Worm (Caenorhabditis elegans) whole organism, midembryonic: ENCODE results near the gene irg-5.

Experiments
- T22C8.4 ChIP-seq: fragments of 200-800 bp; sonication (Bioruptor generic); IDR thresholded peaks from 2 replicates; pipeline ENCODE4 v1.3.6; 2022; ENCODE audit warnings: missing genetic modification characterization, missing compliant biosample characterization
- cog-1 ChIP-seq: sonication (generic microtip); optimal IDR thresholded peaks from 2 replicates; lab custom pipeline; 2016; ENCODE audit warnings: missing genetic modification characterization, missing compliant biosample characterization
- flt-1 ChIP-seq: fragments of 200-800 bp; sonication (Bioruptor generic); IDR thresholded peaks from 2 replicates; pipeline ENCODE4 v1.3.6; 2022; ENCODE audit warnings: missing genetic modification characterization, missing compliant biosample characterization
- klf-2 ChIP-seq: fragments of 200-800 bp; sonication (Bioruptor generic); conservative IDR thresholded peaks from 2 replicates; pipeline ENCODE4 v1.3.6; 2022; ENCODE audit warnings: missing genetic modification reagents, missing genetic modification characterization, missing compliant biosample characterization
- med-1 ChIP-seq: sonication (generic microtip); optimal IDR thresholded peaks from 2 replicates; lab custom pipeline; 2017; ENCODE audit warnings: missing genetic modification characterization, mild to moderate bottlenecking, missing compliant biosample characterization, antibody characterized with exemption, missing genetic modification reagents; ENCODE audit not compliant: insufficient read depth
- ref-1 ChIP-seq: fragments of 200-800 bp; sonication (Bioruptor generic); conservative IDR thresholded peaks from 2 replicates; pipeline ENCODE4 v1.3.6; 2022; ENCODE audit warnings: missing genetic modification reagents, missing genetic modification characterization, missing compliant biosample characterization
- tab-1 ChIP-seq: fragments of 200-800 bp; sonication (Bioruptor generic); IDR thresholded peaks from 2 replicates; pipeline ENCODE4 v1.3.6; 2022; ENCODE audit warnings: missing genetic modification characterization, missing compliant biosample characterization
- ztf-23 ChIP-seq: fragments of 200-800 bp; sonication (Bioruptor generic); IDR thresholded peaks from 2 replicates; pipeline ENCODE4 v1.3.6; 2022; ENCODE audit warnings: missing genetic modification reagents, missing genetic modification characterization, missing compliant biosample characterization
- ztf-29 ChIP-seq: fragments of 200-800 bp; sonication (Bioruptor generic); IDR thresholded peaks from 2 replicates; pipeline ENCODE4 v1.3.6; 2022; ENCODE audit warnings: missing genetic modification reagents, missing genetic modification characterization, missing compliant biosample characterization

The irg-5 gene

DNA sequence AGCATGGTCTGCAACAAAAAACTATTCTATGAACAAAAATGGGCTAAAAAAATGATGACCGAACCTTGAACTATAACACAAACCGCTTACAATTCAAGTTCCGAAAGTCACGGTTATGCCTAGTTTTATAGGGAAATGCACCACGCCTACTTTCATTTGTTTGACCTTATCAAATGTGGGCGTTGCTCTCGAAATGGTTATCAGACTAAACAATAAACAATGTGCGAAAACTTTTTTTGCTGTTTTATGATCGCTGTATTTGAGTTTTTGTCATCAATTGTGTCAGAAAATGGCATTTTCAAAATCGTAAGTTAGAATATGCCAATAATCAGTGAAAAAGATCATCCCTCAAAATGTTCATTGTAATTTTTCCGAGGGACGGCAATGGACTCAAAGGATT lies 2.1 kb downstream of the irg-5 start, which contains the start of gene F35E12.6:
Gene F35E12.6, minus strand, starts transcription at position 101 of the 400 bp plus-strand sequence.
- no peak for TF ChIP-seq T22C8.4 (GFP tag; lab: Robert Waterston, UW)
- no peak for TF ChIP-seq cog-1 (tag; lab: Kevin White, UChicago)
- no peak for TF ChIP-seq ztf-23 (GFP tag; lab: Robert Waterston, UW)
- no peak for TF ChIP-seq ztf-29 (GFP tag; lab: Robert Waterston, UW)
- TF ChIP-seq med-1, result no peak
- TF ChIP-seq tab-1 (GFP tag; lab: Robert Waterston, UW), result no peak
- no peak for TF ChIP-seq ref-1
- TF ChIP-seq flt-1 (GFP tag; lab: Robert Waterston, UW), result no peak
- TF ChIP-seq klf-2 (GFP tag; lab: Robert Waterston, UW), result no peak

DNA sequence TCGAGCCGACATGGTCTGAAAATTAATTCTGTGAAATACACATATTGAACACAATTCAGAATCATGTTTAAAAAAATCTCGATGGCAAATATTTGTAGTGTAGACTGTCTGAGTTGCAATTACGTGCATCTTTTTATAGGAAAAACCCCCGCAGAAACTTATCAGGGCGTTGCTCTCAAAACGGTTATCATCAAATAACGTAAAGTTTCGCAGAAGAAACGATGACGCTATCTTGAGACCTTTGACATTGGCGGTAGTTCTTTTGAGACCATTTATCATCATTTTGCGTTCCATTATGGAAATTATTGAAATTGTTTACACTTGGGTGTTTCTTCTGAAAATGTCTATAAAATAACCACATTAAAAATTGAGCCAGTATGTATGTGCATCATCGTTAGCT lies 7.5 kb downstream of the irg-5 start, which contains the start of gene dct-17:
Gene dct-17, minus strand, starts transcription at position 23 of the 400 bp plus-strand sequence.
- TF ChIP-seq ztf-23 (GFP tag; lab: Robert Waterston, UW), result no peak
- no peak for TF ChIP-seq ztf-29 (GFP tag; lab: Robert Waterston, UW)
- no peak for TF ChIP-seq med-1
- TF ChIP-seq flt-1 (GFP tag; lab: Robert Waterston, UW), result no peak
- no peak for TF ChIP-seq T22C8.4 (GFP tag; lab: Robert Waterston, UW)
- TF ChIP-seq tab-1 (GFP tag; lab: Robert Waterston, UW), result no peak
- TF ChIP-seq ref-1, result no peak
- TF ChIP-seq cog-1 (tag; lab: Kevin White, UChicago), result no peak
- TF ChIP-seq klf-2 (GFP tag; lab: Robert Waterston, UW), result no peak

DNA sequence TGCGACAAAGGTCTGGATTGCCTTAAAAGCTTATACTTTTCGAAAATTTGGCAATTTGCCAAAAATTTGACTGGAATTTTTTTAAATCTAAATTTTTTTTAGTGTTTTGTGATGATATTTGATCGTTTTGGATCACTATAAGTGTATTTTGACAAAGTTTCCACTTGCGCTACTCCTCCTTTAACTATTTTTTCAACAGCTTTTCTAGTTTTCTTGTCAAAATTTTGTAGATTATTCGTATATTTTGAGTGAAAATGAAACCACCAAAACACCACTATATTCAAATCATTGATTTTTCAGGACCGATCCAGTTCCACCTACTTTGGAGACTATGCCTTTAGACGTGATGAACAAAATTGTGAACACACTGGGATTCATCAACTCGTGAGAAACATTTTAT lies 12.7 kb downstream of the irg-5 start, which contains the start of gene fbxa-181:
Gene fbxa-181, plus strand, starts transcription at position 301 of the 400 bp plus-strand sequence.
- no peak for TF ChIP-seq flt-1 (GFP tag; lab: Robert Waterston, UW)
- no peak for TF ChIP-seq ztf-23 (GFP tag; lab: Robert Waterston, UW)
- no peak for TF ChIP-seq ztf-29 (GFP tag; lab: Robert Waterston, UW)
- no peak for TF ChIP-seq T22C8.4 (GFP tag; lab: Robert Waterston, UW)
- no peak for TF ChIP-seq cog-1 (tag; lab: Kevin White, UChicago)
- no peak for TF ChIP-seq med-1
- TF ChIP-seq ref-1, result no peak
- no peak for TF ChIP-seq tab-1 (GFP tag; lab: Robert Waterston, UW)
- no peak for TF ChIP-seq klf-2 (GFP tag; lab: Robert Waterston, UW)

DNA sequence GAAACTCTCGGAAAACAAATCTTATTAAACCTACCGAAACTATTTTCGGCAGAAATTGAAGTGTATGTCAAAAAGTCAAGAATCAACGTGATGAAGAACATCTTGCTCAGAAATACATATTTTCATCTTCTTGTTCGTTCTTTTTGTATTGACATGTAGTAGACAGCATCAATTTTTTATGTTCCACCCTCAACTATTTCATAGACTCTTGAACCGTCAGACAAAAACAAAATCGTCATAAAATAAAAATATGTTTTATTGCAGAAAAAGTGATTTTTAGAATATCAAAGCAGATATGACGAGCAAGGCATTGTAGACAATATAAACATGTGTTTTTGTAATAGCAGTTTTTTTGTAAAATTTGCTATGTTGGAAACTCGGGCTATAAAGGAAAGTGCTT lies 13.5 kb downstream of the irg-5 start, which contains the start of gene F35E12.2:
Gene F35E12.2, minus strand, starts transcription at position 101 of the 400 bp plus-strand sequence.
- TF ChIP-seq ztf-23 (GFP tag; lab: Robert Waterston, UW) (no peak), tab-1 (GFP tag; lab: Robert Waterston, UW) (no peak), ztf-29 (GFP tag; lab: Robert Waterston, UW) (no peak), klf-2 (GFP tag; lab: Robert Waterston, UW) (no peak), ref-1 (no peak), med-1 (no peak), flt-1 (GFP tag; lab: Robert Waterston, UW) (no peak), T22C8.4 (GFP tag; lab: Robert Waterston, UW) (no peak), cog-1 (tag; lab: Kevin White, UChicago) (no peak)

DNA sequence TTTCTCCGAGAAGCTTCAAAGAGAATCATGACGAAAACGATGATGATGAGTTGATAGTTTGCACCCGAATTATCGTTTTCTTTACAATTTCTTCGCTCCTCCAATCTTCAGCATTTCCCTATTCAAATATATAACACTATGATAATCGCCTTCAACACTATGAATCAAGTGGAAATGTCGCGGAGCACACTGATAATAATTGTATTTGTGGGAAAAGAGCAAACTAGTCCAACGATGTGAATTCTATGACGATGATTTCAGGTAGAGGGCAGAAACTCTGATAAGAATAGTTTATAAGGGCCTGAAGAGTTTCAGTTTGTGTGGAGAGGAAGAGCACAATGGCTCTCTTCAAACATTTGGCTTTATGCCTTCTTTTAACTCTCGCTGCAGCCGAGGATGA lies 21.7 kb downstream of the irg-5 start, which contains the start of gene T01D3.6:
Gene T01D3.6, plus strand, starts transcription at position 294 of the 400 bp plus-strand sequence.
- TF ChIP-seq ztf-23 (GFP tag; lab: Robert Waterston, UW) (no peak), ref-1 (no peak), T22C8.4 (GFP tag; lab: Robert Waterston, UW) (no peak), cog-1 (tag; lab: Kevin White, UChicago) (no peak), tab-1 (GFP tag; lab: Robert Waterston, UW) (no peak), klf-2 (GFP tag; lab: Robert Waterston, UW) (no peak), flt-1 (GFP tag; lab: Robert Waterston, UW) (no peak), ztf-29 (GFP tag; lab: Robert Waterston, UW) (no peak), med-1 (no peak)

DNA sequence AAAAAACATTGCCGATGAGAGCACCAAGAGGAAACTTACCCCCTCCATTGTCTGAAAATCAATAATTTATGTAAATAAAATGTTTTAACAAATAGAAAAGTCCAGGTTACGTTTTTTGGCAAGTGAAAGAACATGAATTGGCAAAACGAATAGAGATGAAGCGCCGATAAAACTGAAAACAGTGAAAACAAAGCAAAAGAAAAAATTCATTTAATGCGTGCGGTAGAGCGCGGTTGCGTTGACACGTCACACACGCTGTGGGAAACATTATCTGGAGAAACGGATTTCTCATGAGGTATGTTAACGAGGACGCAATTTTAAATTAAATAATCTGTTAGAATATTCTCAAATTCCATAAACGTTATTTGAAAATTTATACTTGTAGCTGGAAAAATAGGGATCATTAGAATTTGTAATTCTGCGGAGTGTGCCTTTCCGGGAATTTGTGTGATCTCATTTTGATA lies 23.0 kb downstream of the irg-5 start, which contains the start of gene zipt-9:
Gene zipt-9, minus strand, starts transcription at position 51 of the 464 bp plus-strand sequence.
- no peak for TF ChIP-seq ref-1
- no peak for TF ChIP-seq tab-1 (GFP tag; lab: Robert Waterston, UW)
- 0 out of 2 replicates have a peak, but pooled peaks have one; percentile 68 for TF ChIP-seq klf-2 (GFP tag; lab: Robert Waterston, UW)
- TF ChIP-seq flt-1 (GFP tag; lab: Robert Waterston, UW), result no peak; the same call in 1 of the 2 replicates
- TF ChIP-seq ztf-29 (GFP tag; lab: Robert Waterston, UW), result no peak
- peak; percentile 77; the same call in 1 of the 2 replicates for TF ChIP-seq ztf-23 (GFP tag; lab: Robert Waterston, UW)
- TF ChIP-seq cog-1 (tag; lab: Kevin White, UChicago), result peak; percentile 70
- TF ChIP-seq T22C8.4 (GFP tag; lab: Robert Waterston, UW), result 0 out of 2 replicates have a peak, but pooled peaks have one; percentile 33
- TF ChIP-seq med-1, result no peak

DNA sequence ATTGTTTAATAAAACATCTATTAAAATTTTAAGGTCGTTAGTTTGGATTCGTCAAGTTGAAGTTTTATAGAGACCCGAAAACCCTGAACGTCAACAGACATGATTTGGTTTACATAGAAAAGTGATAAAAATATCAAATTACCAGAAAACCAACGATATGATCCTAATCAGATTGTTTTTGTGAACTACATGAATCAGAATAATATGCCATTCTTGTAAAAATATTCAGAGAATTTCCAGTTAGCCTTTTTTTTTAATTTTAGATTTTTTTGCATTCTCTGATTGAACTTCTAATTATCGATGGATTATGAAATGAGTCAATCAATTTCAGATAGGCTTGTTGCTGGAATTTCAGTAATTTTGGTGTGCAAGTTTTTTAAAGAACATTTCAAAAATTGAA lies 27.2 kb downstream of the irg-5 start, which contains the start of gene srx-96:
Gene srx-96, plus strand, starts transcription at position 301 of the 400 bp plus-strand sequence.
- TF ChIP-seq med-1 (no peak), T22C8.4 (GFP tag; lab: Robert Waterston, UW) (no peak), tab-1 (GFP tag; lab: Robert Waterston, UW) (no peak), klf-2 (GFP tag; lab: Robert Waterston, UW) (no peak), ztf-29 (GFP tag; lab: Robert Waterston, UW) (no peak), cog-1 (tag; lab: Kevin White, UChicago) (no peak), ref-1 (no peak), ztf-23 (GFP tag; lab: Robert Waterston, UW) (no peak), flt-1 (GFP tag; lab: Robert Waterston, UW) (no peak)

DNA sequence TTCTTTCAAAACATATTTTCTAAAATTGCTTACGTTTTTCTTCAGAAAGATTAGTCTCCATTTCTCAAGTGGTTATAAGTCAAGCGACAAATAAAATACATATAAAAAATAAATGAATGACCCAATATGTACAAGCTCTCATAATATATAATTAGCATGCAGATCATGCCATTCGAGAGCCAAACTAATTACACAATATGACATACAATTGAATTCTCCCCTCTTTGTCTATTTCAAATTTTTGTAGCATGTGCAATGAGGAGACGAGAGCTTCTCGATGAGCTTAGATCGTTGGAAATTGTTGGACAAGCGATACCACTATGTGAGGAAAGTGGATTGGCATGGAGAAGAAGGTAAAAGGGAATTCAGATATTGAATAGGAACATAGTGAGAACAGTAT lies 31.0 kb downstream of the irg-5 start, which contains the start of gene hlh-34:
Gene hlh-34, minus strand, starts transcription at position 101 of the 400 bp plus-strand sequence.
- TF ChIP-seq ztf-29 (GFP tag; lab: Robert Waterston, UW) (no peak), klf-2 (GFP tag; lab: Robert Waterston, UW) (no peak), med-1 (no peak), cog-1 (tag; lab: Kevin White, UChicago) (no peak), flt-1 (GFP tag; lab: Robert Waterston, UW) (no peak), ztf-23 (GFP tag; lab: Robert Waterston, UW) (no peak), ref-1 (no peak)

DNA sequence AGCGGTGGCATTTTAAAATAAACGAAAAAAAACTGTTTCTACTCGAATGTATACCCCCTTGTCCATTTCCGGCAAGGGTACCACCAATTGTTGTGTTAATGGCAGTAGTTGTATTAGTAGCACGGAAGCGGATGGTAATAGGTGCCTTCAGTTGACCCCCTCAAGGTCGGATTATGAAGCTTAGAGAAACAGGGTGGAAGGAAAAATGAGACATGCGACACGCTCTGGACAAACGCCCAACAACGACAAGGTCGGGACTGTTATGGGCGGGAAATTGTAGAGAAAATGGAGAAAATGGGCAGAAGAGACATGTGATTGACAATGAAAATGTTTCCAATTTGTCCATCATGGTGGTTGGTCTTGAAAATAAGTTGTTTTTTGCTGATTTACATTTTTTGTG lies 34.3 kb downstream of the irg-5 start, which contains the start of gene T01D3.3:
Gene T01D3.3, plus strand, starts transcription at position 312 of the 400 bp plus-strand sequence.
- no peak for TF ChIP-seq tab-1 (GFP tag; lab: Robert Waterston, UW)
- TF ChIP-seq cog-1 (tag; lab: Kevin White, UChicago), result no peak
- TF ChIP-seq ref-1, result no peak
